Fruit fly (Drosophila melanogaster): ENCODE measurements around the gene ninaE.

dm6 chr3R:19890340-19890998 lies 2.5 kb upstream of the ninaE start, which contains the start of gene CG4733:
- TF ChIP-seq psq (optimal IDR thresholded peaks at IDR 0.05) (no peak), pan (optimal IDR thresholded peaks at IDR 0.05) (no peak), EcR (GFP tag; optimal IDR thresholded peaks at IDR 0.05) (no peak), Dll (optimal IDR thresholded peaks at IDR 0.05) (no peak), CG8478 (optimal IDR thresholded peaks at IDR 0.05) (no peak)
